Worm (Caenorhabditis elegans) whole organism, young adult: Measurements from ENCODE around the gene col-10.

Experiments
- C17E4.6 ChIP-seq: fragments of 200-800 bp; sonication (Bioruptor generic); IDR thresholded peaks from 2 replicates; pipeline ENCODE4 v1.3.6; 2022; ENCODE audit warnings: missing genetic modification reagents, missing genetic modification characterization, missing compliant biosample characterization
- D2030.7 ChIP-seq: fragments of 200-800 bp; sonication (Bioruptor generic); IDR thresholded peaks from 2 replicates; pipeline ENCODE4 v1.3.6; 2022; ENCODE audit warnings: missing genetic modification reagents, missing genetic modification characterization, missing compliant biosample characterization
- F10E7.11 ChIP-seq: sonication (generic microtip); optimal IDR thresholded peaks from 2 replicates; lab custom pipeline; 2017; ENCODE audit warnings: mild to moderate bottlenecking, missing genetic modification characterization, moderate library complexity, missing compliant biosample characterization
- F23B12.7 ChIP-seq: sonication (generic microtip); optimal IDR thresholded peaks from 2 replicates; lab custom pipeline; 2017; ENCODE audit warnings: missing genetic modification characterization, mild to moderate bottlenecking, missing compliant biosample characterization, antibody characterized with exemption, moderate library complexity; ENCODE audit not compliant: insufficient read depth
- F52B5.7 ChIP-seq: sonication (generic microtip); optimal IDR thresholded peaks from 2 replicates; lab custom pipeline; 2016; ENCODE audit warnings: mild to moderate bottlenecking, missing genetic modification characterization, missing compliant biosample characterization
- F55B11.4 ChIP-seq: sonication (generic microtip); optimal IDR thresholded peaks from 2 replicates; lab custom pipeline; 2016; ENCODE audit warnings: missing compliant biosample characterization, missing genetic modification characterization, borderline replicate concordance; ENCODE audit not compliant: insufficient read depth
- K11D2.4 ChIP-seq: fragments of 200-800 bp; sonication (Bioruptor generic); IDR thresholded peaks from 2 replicates; pipeline ENCODE4 v1.3.6; 2022; ENCODE audit warnings: missing genetic modification reagents, missing genetic modification characterization, missing compliant biosample characterization
- K12H6.12 ChIP-seq: fragments of 200-800 bp; sonication (Bioruptor generic); optimal IDR thresholded peaks from 2 replicates; lab custom pipeline; 2018; ENCODE audit warnings: mild to moderate bottlenecking, missing genetic modification characterization, missing compliant biosample characterization
- Y53F4B.3 ChIP-seq: fragments of 200-800 bp; sonication (Bioruptor generic); IDR thresholded peaks from 2 replicates; pipeline ENCODE4 v1.3.6; 2022; ENCODE audit warnings: missing genetic modification reagents, missing genetic modification characterization, missing compliant biosample characterization
- ZK185.1 ChIP-seq: sonication (generic microtip); optimal IDR thresholded peaks from 2 replicates; lab custom pipeline; 2016; ENCODE audit warnings: mild to moderate bottlenecking, missing genetic modification characterization, missing compliant biosample characterization; ENCODE audit not compliant: poor library complexity, severe bottlenecking
- atf-7 ChIP-seq: sonication (generic microtip); optimal IDR thresholded peaks from 2 replicates; lab custom pipeline; 2017; ENCODE audit warnings: mild to moderate bottlenecking, missing genetic modification characterization, missing compliant biosample characterization
- attf-5 ChIP-seq: fragments of 200-800 bp; sonication (Bioruptor generic); optimal IDR thresholded peaks from 2 replicates; lab custom pipeline; 2018; ENCODE audit warnings: mild to moderate bottlenecking, missing genetic modification characterization, missing compliant biosample characterization
- bed-1 ChIP-seq: fragments of 200-800 bp; sonication (Bioruptor generic); IDR thresholded peaks from 2 replicates; pipeline ENCODE4 v1.3.6; 2022; ENCODE audit warnings: missing genetic modification reagents, missing genetic modification characterization, missing compliant biosample characterization
- cebp-1 ChIP-seq, 2 experiments: fragments of 200-800 bp in 1 of 2; sonication (Bioruptor generic) in 1 of 2; sonication (generic microtip) in 1 of 2; IDR thresholded peaks in 1 of 2; optimal IDR thresholded peaks in 1 of 2; 2 replicates each; pipeline versions ENCODE4 v1.3.6 to Lab custom; 2017 to 2022; ENCODE audit warnings: missing compliant biosample characterization in 2 of 2, missing genetic modification characterization in 2 of 2, mild to moderate bottlenecking in 1 of 2, missing genetic modification reagents in 1 of 2, moderate library complexity in 1 of 2
- ceh-100 ChIP-seq: fragments of 200-800 bp; sonication (Bioruptor generic); IDR thresholded peaks from 2 replicates; pipeline ENCODE4 v1.3.6; 2022; ENCODE audit warnings: missing genetic modification reagents, missing genetic modification characterization, missing compliant biosample characterization
- ceh-79 ChIP-seq: sonication (generic microtip); optimal IDR thresholded peaks from 2 replicates; lab custom pipeline; 2017; ENCODE audit warnings: mild to moderate bottlenecking, missing genetic modification characterization, missing compliant biosample characterization
- ceh-91 ChIP-seq: fragments of 200-800 bp; sonication (Bioruptor generic); IDR thresholded peaks from 2 replicates; pipeline ENCODE4 v1.3.6; 2022; ENCODE audit warnings: missing genetic modification reagents, missing genetic modification characterization, missing compliant biosample characterization
- dox-1 ChIP-seq: fragments of 200-800 bp; sonication (Bioruptor generic); IDR thresholded peaks from 2 replicates; pipeline ENCODE4 v1.3.6; 2022; ENCODE audit warnings: missing genetic modification reagents, missing genetic modification characterization, missing compliant biosample characterization
- dpff-1 ChIP-seq: sonication (generic microtip); optimal IDR thresholded peaks from 2 replicates; lab custom pipeline; 2017; ENCODE audit warnings: mild to moderate bottlenecking, missing genetic modification characterization, missing compliant biosample characterization
- ekl-4 ChIP-seq: fragments of 200-800 bp; sonication (Bioruptor generic); IDR thresholded peaks from 2 replicates; pipeline ENCODE4 v1.3.6; 2022; ENCODE audit warnings: missing genetic modification reagents, missing genetic modification characterization, missing compliant biosample characterization
- ets-4 ChIP-seq: fragments of 200-800 bp; sonication (Bioruptor generic); optimal IDR thresholded peaks from 2 replicates; lab custom pipeline; 2018; ENCODE audit warnings: mild to moderate bottlenecking, missing genetic modification characterization, missing compliant biosample characterization
- hrde-1 ChIP-seq: sonication (generic microtip); optimal IDR thresholded peaks from 2 replicates; lab custom pipeline; 2016; ENCODE audit warnings: missing genetic modification characterization, mild to moderate bottlenecking, missing compliant biosample characterization, moderate library complexity, missing genotype, missing genetic modification reagents, borderline replicate concordance
- lag-1 ChIP-seq: fragments of 200-800 bp; sonication (Bioruptor generic); IDR thresholded peaks from 2 replicates; pipeline ENCODE4 v1.3.6; 2022; ENCODE audit warnings: missing genetic modification reagents, missing genetic modification characterization, missing compliant biosample characterization
- lin-26 ChIP-seq: fragments of 200-800 bp; sonication (Bioruptor generic); IDR thresholded peaks from 2 replicates; pipeline ENCODE4 v1.3.6; 2022; ENCODE audit warnings: missing genetic modification reagents, missing genetic modification characterization, missing compliant biosample characterization
- lin-35 ChIP-seq, 3 experiments: fragments of 150-350 bp in 2 of 3; sonication (generic microtip) in 1 of 3; optimal IDR thresholded peaks; 2 replicates each; lab custom pipeline; 2014 to 2018; ENCODE audit warnings: missing biosample characterization in 3 of 3, missing genetic modification characterization in 3 of 3, missing genetic modification reagents in 3 of 3
- lin-40 ChIP-seq: sonication (generic microtip); optimal IDR thresholded peaks from 2 replicates; lab custom pipeline; 2016; ENCODE audit warnings: missing genetic modification characterization, mild to moderate bottlenecking, missing compliant biosample characterization, missing genotype, missing genetic modification reagents
- lsy-27 ChIP-seq: sonication (generic microtip); optimal IDR thresholded peaks from 2 replicates; lab custom pipeline; 2017; ENCODE audit warnings: missing genetic modification characterization, mild to moderate bottlenecking, missing compliant biosample characterization, antibody characterized with exemption, missing genotype, borderline replicate concordance; ENCODE audit not compliant: insufficient read depth
- madf-10 ChIP-seq: sonication (generic microtip); optimal IDR thresholded peaks from 2 replicates; lab custom pipeline; 2016; ENCODE audit warnings: mild to moderate bottlenecking, missing genetic modification characterization, missing compliant biosample characterization
- madf-8 ChIP-seq: fragments of 200-800 bp; sonication (Bioruptor generic); conservative IDR thresholded peaks from 2 replicates; pipeline ENCODE4 v1.3.6; 2022; ENCODE audit warnings: missing genetic modification reagents, missing genetic modification characterization, missing compliant biosample characterization
- mcd-1 ChIP-seq: fragments of 200-800 bp; sonication (Bioruptor generic); IDR thresholded peaks from 2 replicates; pipeline ENCODE4 v1.3.6; 2022; ENCODE audit warnings: missing genetic modification reagents, missing genetic modification characterization, missing compliant biosample characterization
- nfya-1 ChIP-seq: sonication (generic microtip); optimal IDR thresholded peaks from 2 replicates; lab custom pipeline; 2017; ENCODE audit warnings: antibody characterized with exemption, missing compliant biosample characterization, missing genetic modification characterization, borderline replicate concordance; ENCODE audit not compliant: insufficient read depth
- nfyb-1 ChIP-seq: fragments of 200-800 bp; sonication (Bioruptor generic); IDR thresholded peaks from 2 replicates; pipeline ENCODE4 v1.3.6; 2022; ENCODE audit warnings: missing genetic modification reagents, missing genetic modification characterization, missing compliant biosample characterization
- nhr-80 ChIP-seq: sonication (generic microtip); optimal IDR thresholded peaks from 2 replicates; lab custom pipeline; 2016; ENCODE audit warnings: missing genetic modification characterization, missing compliant biosample characterization
- rec-8 ChIP-seq, 2 experiments: sonication (generic microtip); optimal IDR thresholded peaks; 2 replicates each; lab custom pipeline; 2016; ENCODE audit warnings: mild to moderate bottlenecking in 2 of 2, missing genetic modification characterization in 2 of 2, missing genetic modification reagents in 2 of 2, missing genotype in 2 of 2, missing biosample characterization in 1 of 2, missing compliant biosample characterization in 1 of 2, moderate library complexity in 1 of 2
- snpc-1.1 ChIP-seq: sonication (generic microtip); optimal IDR thresholded peaks from 2 replicates; lab custom pipeline; 2017; ENCODE audit warnings: missing genetic modification characterization, mild to moderate bottlenecking, missing compliant biosample characterization, antibody characterized with exemption, moderate library complexity, missing genotype, missing genetic modification reagents; ENCODE audit not compliant: insufficient read depth
- snpc-4 ChIP-seq, 5 experiments: fragments of 150-350 bp in 1 of 5; sonication (generic microtip) in 4 of 5; optimal IDR thresholded peaks; 2 replicates each; lab custom pipeline; 2014 to 2018; ENCODE audit warnings: missing genetic modification characterization in 5 of 5, missing biosample characterization in 3 of 5, antibody characterized with exemption in 2 of 5, mild to moderate bottlenecking in 2 of 5, missing compliant biosample characterization in 2 of 5, missing genotype in 2 of 5, moderate library complexity in 2 of 5, missing genetic modification reagents in 1 of 5
- somi-1 ChIP-seq: fragments of 200-800 bp; sonication (Bioruptor generic); optimal IDR thresholded peaks from 2 replicates; lab custom pipeline; 2018; ENCODE audit warnings: mild to moderate bottlenecking, missing genetic modification characterization, missing compliant biosample characterization
- tbx-9 ChIP-seq: sonication (generic microtip); optimal IDR thresholded peaks from 2 replicates; lab custom pipeline; 2016; ENCODE audit warnings: borderline replicate concordance, missing genetic modification characterization, inconsistent platforms, missing compliant biosample characterization
- unc-62 ChIP-seq: fragments of 150-350 bp; optimal IDR thresholded peaks from 2 replicates; lab custom pipeline; 2014; ENCODE audit warnings: missing biosample characterization, missing genetic modification reagents, missing genetic modification characterization
- zim-3 ChIP-seq: sonication (generic microtip); optimal IDR thresholded peaks from 2 replicates; lab custom pipeline; 2017; ENCODE audit warnings: mild to moderate bottlenecking, missing genetic modification characterization, moderate library complexity, missing compliant biosample characterization
- ztf-18 ChIP-seq: sonication (generic microtip); optimal IDR thresholded peaks from 2 replicates; lab custom pipeline; 2016; ENCODE audit warnings: missing genotype, mild to moderate bottlenecking, missing genetic modification characterization, missing compliant biosample characterization

col-10 gene

ce11 chrV:9165073-9165699 lies at the start of gene col-10:
col-10 (minus strand) TSS chrV:9165307.
- TF ChIP-seq K12H6.12 (tag; lab: Kevin White, UChicago) (no peak), lsy-27 (tag; lab: Kevin White, UChicago) (no peak), mcd-1 (no peak), madf-10 (no peak), lin-35 (GFP tag; optimal IDR thresholded peaks at IDR 0.05; lab: Kevin White, UChicago) (no peak), lin-40 (tag; lab: Kevin White, UChicago) (no peak), F10E7.11 (tag; lab: Kevin White, UChicago) (no peak), Y53F4B.3 (GFP tag; lab: Robert Waterston, UW) (no peak), ceh-91 (GFP tag; lab: Robert Waterston, UW) (no peak), rec-8 (tag; optimal IDR thresholded peaks at IDR 0.05; lab: Kevin White, UChicago) (no peak), bed-1 (GFP tag; lab: Robert Waterston, UW) (no peak), K11D2.4 (GFP tag; lab: Robert Waterston, UW) (no peak), F55B11.4 (tag; lab: Kevin White, UChicago) (no peak), hrde-1 (tag; lab: Kevin White, UChicago) (no peak)
- TF ChIP-seq, all 124 proteins: peak for 0

ce11 chrV:9213554-9213953 lies 48.4 kb upstream of the col-10 start, which contains the start of gene mdt-27:
mdt-27 (minus strand) TSS chrV:9213654.
- TF ChIP-seq F55B11.4 (tag; lab: Kevin White, UChicago) = no peak
- no peak for TF ChIP-seq ZK185.1 (tag; lab: Kevin White, UChicago)
- TF ChIP-seq ets-4 (GFP tag; lab: Kevin White, UChicago) = no peak
- no peak for TF ChIP-seq nfyb-1 (GFP tag; lab: Robert Waterston, UW)
- TF ChIP-seq, all 124 proteins: peak for 0

- no peak for TF ChIP-seq ceh-100
- no peak for TF ChIP-seq cebp-1 (GFP tag; IDR thresholded peaks at IDR 0.05; lab: Robert Waterston, UW)
- TF ChIP-seq cebp-1 (tag; optimal IDR thresholded peaks at IDR 0.05; lab: Kevin White, UChicago) = peak; percentile 22
- no peak for TF ChIP-seq atf-7 (tag; lab: Kevin White, UChicago)
- TF ChIP-seq dpff-1 (tag; lab: Kevin White, UChicago) = no peak
- no peak for TF ChIP-seq lin-26 (GFP tag; lab: Robert Waterston, UW)
- no peak for TF ChIP-seq C17E4.6 (GFP tag; lab: Robert Waterston, UW)
- TF ChIP-seq K12H6.12 (tag; lab: Kevin White, UChicago) = peak; percentile 8
- TF ChIP-seq F23B12.7 (tag; lab: Kevin White, UChicago) = peak; percentile 35
- no peak for TF ChIP-seq ceh-79 (tag; lab: Kevin White, UChicago)
- TF ChIP-seq nhr-80 (tag; lab: Kevin White, UChicago) = peak; percentile 76
- TF ChIP-seq mcd-1 = peak; percentile 48; the same call in 1 of the 2 replicates
- no peak for TF ChIP-seq F52B5.7 (tag; lab: Kevin White, UChicago)
- no peak for TF ChIP-seq unc-62 (GFP tag; lab: Kevin White, UChicago)
- peak; percentile 22 for TF ChIP-seq ztf-18
- no peak for TF ChIP-seq tbx-9 (tag; lab: Kevin White, UChicago)
- peak; percentile 47; the same call in 1 of the 2 replicates for TF ChIP-seq dox-1
- no peak for TF ChIP-seq zim-3
- no peak for TF ChIP-seq lag-1 (GFP tag; lab: Robert Waterston, UW)
- no peak for TF ChIP-seq ekl-4
- no peak for TF ChIP-seq snpc-1.1
- TF ChIP-seq attf-5 (GFP tag; lab: Kevin White, UChicago) = peak; percentile 87
- no peak for TF ChIP-seq D2030.7 (GFP tag; lab: Robert Waterston, UW)
- TF ChIP-seq lin-40 (tag; lab: Kevin White, UChicago) = no peak
- no peak for TF ChIP-seq snpc-4 (GFP tag; optimal IDR thresholded peaks at IDR 0.05; lab: Kevin White, UChicago)
- peak in 1 of 4 experiments; percentile 60 for TF ChIP-seq snpc-4 (tag; optimal IDR thresholded peaks at IDR 0.05; lab: Kevin White, UChicago)
- no peak for TF ChIP-seq madf-8 (GFP tag; lab: Robert Waterston, UW)
- no peak for TF ChIP-seq nfya-1 (tag; lab: Kevin White, UChicago)
- TF ChIP-seq somi-1 = no peak
Measured at ce11 chrV:9212499-9212898, 47.4 kb upstream of the col-10 start.
